Fruit fly (Drosophila melanogaster): ENCODE measurements around the gene Or65b.

Gene Or65b

dm6 chr3L:6322680-6323079 is 2.7 kb upstream of the Or65b start:
- no peak for TF ChIP-seq ttk (optimal IDR thresholded peaks at IDR 0.05)
- no peak for TF ChIP-seq insv (optimal IDR thresholded peaks at IDR 0.05)
- no peak for TF ChIP-seq psq (optimal IDR thresholded peaks at IDR 0.05)
- TF ChIP-seq Myc (optimal IDR thresholded peaks at IDR 0.05) = no peak
- TF ChIP-seq Sin3A (optimal IDR thresholded peaks at IDR 0.05) = no peak
- no peak for TF ChIP-seq h (optimal IDR thresholded peaks at IDR 0.05)

- no peak for TF ChIP-seq Sin3A (optimal IDR thresholded peaks at IDR 0.05)
- no peak for TF ChIP-seq psq (optimal IDR thresholded peaks at IDR 0.05)
Observed at dm6 chr3L:6327308-6327707, 1.9 kb downstream of the Or65b start, which contains the start of gene Or65c. Gene Or65c, plus strand, starts transcription at chr3L:6327608.

dm6 chr3L:6331399-6332111 is 6.1 kb downstream of the Or65b start:
- TF ChIP-seq h (optimal IDR thresholded peaks at IDR 0.05) (no peak), Myc (optimal IDR thresholded peaks at IDR 0.05) (no peak), psq (optimal IDR thresholded peaks at IDR 0.05) (no peak), insv (optimal IDR thresholded peaks at IDR 0.05) (no peak), ttk (optimal IDR thresholded peaks at IDR 0.05) (no peak), Sin3A (optimal IDR thresholded peaks at IDR 0.05) (no peak)

dm6 chr3L:6336248-6336858 is 10.9 kb downstream of the Or65b start:
- TF ChIP-seq insv (optimal IDR thresholded peaks at IDR 0.05) (no peak), Myc (optimal IDR thresholded peaks at IDR 0.05) (no peak), psq (optimal IDR thresholded peaks at IDR 0.05) (no peak), h (optimal IDR thresholded peaks at IDR 0.05) (no peak), ttk (optimal IDR thresholded peaks at IDR 0.05) (no peak), Sin3A (optimal IDR thresholded peaks at IDR 0.05) (no peak)

- TF ChIP-seq ttk (optimal IDR thresholded peaks at IDR 0.05) = no peak
- TF ChIP-seq psq (optimal IDR thresholded peaks at IDR 0.05) = no peak
- TF ChIP-seq h (optimal IDR thresholded peaks at IDR 0.05) = no peak
- TF ChIP-seq Myc (optimal IDR thresholded peaks at IDR 0.05) = no peak
- no peak for TF ChIP-seq Sin3A (optimal IDR thresholded peaks at IDR 0.05)
- no peak for TF ChIP-seq insv (optimal IDR thresholded peaks at IDR 0.05)
Observed at dm6 chr3L:6338306-6338705, 12.9 kb downstream of the Or65b start.

dm6 chr3L:6342253-6342652 is 16.8 kb downstream of the Or65b start:
- TF ChIP-seq h (optimal IDR thresholded peaks at IDR 0.05) (no peak), Myc (optimal IDR thresholded peaks at IDR 0.05) (no peak), Sin3A (optimal IDR thresholded peaks at IDR 0.05) (no peak), insv (optimal IDR thresholded peaks at IDR 0.05) (no peak), psq (optimal IDR thresholded peaks at IDR 0.05) (no peak), ttk (optimal IDR thresholded peaks at IDR 0.05) (no peak)

- no peak for TF ChIP-seq ttk (optimal IDR thresholded peaks at IDR 0.05)
- no peak for TF ChIP-seq Myc (optimal IDR thresholded peaks at IDR 0.05)
Observed at dm6 chr3L:6344243-6344642, 18.8 kb downstream of the Or65b start.

- TF ChIP-seq psq (optimal IDR thresholded peaks at IDR 0.05) = no peak
- no peak for TF ChIP-seq h (optimal IDR thresholded peaks at IDR 0.05)
- no peak for TF ChIP-seq Myc (optimal IDR thresholded peaks at IDR 0.05)
- TF ChIP-seq Sin3A (optimal IDR thresholded peaks at IDR 0.05) = no peak
- TF ChIP-seq ttk (optimal IDR thresholded peaks at IDR 0.05) = no peak
- TF ChIP-seq insv (optimal IDR thresholded peaks at IDR 0.05) = no peak
Observed at dm6 chr3L:6348433-6348832, 23.0 kb downstream of the Or65b start.

- no peak for TF ChIP-seq psq (optimal IDR thresholded peaks at IDR 0.05)
- TF ChIP-seq h (optimal IDR thresholded peaks at IDR 0.05) = no peak
- TF ChIP-seq Myc (optimal IDR thresholded peaks at IDR 0.05) = no peak
- no peak for TF ChIP-seq ttk (optimal IDR thresholded peaks at IDR 0.05)
- no peak for TF ChIP-seq insv (optimal IDR thresholded peaks at IDR 0.05)
- TF ChIP-seq Sin3A (optimal IDR thresholded peaks at IDR 0.05) = no peak
Observed at dm6 chr3L:6349976-6350375, 24.6 kb downstream of the Or65b start, which contains the start of gene Sfp65A. Gene Sfp65A, plus strand, starts transcription at chr3L:6350276.

- TF ChIP-seq h (optimal IDR thresholded peaks at IDR 0.05) (no peak), psq (optimal IDR thresholded peaks at IDR 0.05) (no peak), insv (optimal IDR thresholded peaks at IDR 0.05) (no peak), Sin3A (optimal IDR thresholded peaks at IDR 0.05) (no peak), ttk (optimal IDR thresholded peaks at IDR 0.05) (no peak), Myc (optimal IDR thresholded peaks at IDR 0.05) (no peak)
Observed at dm6 chr3L:6352232-6352631, 26.8 kb downstream of the Or65b start, which contains the start of gene CG13300. Gene CG13300, minus strand, starts transcription at chr3L:6352390.

- TF ChIP-seq ttk (optimal IDR thresholded peaks at IDR 0.05) = no peak
- no peak for TF ChIP-seq insv (optimal IDR thresholded peaks at IDR 0.05)
- TF ChIP-seq psq (optimal IDR thresholded peaks at IDR 0.05) = no peak
- no peak for TF ChIP-seq Sin3A (optimal IDR thresholded peaks at IDR 0.05)
- no peak for TF ChIP-seq Myc (optimal IDR thresholded peaks at IDR 0.05)
- no peak for TF ChIP-seq h (optimal IDR thresholded peaks at IDR 0.05)
Observed at dm6 chr3L:6355032-6355431, 29.6 kb downstream of the Or65b start.

- no peak for TF ChIP-seq insv (optimal IDR thresholded peaks at IDR 0.05)
- no peak for TF ChIP-seq h (optimal IDR thresholded peaks at IDR 0.05)
- TF ChIP-seq psq (optimal IDR thresholded peaks at IDR 0.05) = no peak
- TF ChIP-seq ttk (optimal IDR thresholded peaks at IDR 0.05) = no peak
- TF ChIP-seq Myc (optimal IDR thresholded peaks at IDR 0.05) = no peak
- TF ChIP-seq Sin3A (optimal IDR thresholded peaks at IDR 0.05) = no peak
Observed at dm6 chr3L:6357152-6357551, 31.7 kb downstream of the Or65b start.

- TF ChIP-seq Sin3A (optimal IDR thresholded peaks at IDR 0.05) = no peak
- no peak for TF ChIP-seq insv (optimal IDR thresholded peaks at IDR 0.05)
- TF ChIP-seq ttk (optimal IDR thresholded peaks at IDR 0.05) = no peak
- no peak for TF ChIP-seq psq (optimal IDR thresholded peaks at IDR 0.05)
- no peak for TF ChIP-seq Myc (optimal IDR thresholded peaks at IDR 0.05)
- no peak for TF ChIP-seq h (optimal IDR thresholded peaks at IDR 0.05)
Observed at dm6 chr3L:6358501-6358900, 33.1 kb downstream of the Or65b start.

Measured in Kc167 (cell line).